Fruit fly (Drosophila melanogaster) whole organism, prepupa: Measurements from ENCODE around the gene CG42592.

Experiments used
- Blimp-1 ChIP-seq: fragments of 200-800 bp; sonication (Bioruptor generic); optimal IDR thresholded peaks from 3 replicates; lab custom pipeline; 2017; ENCODE audit warnings: missing biosample characterization, missing genetic modification characterization, mild to moderate bottlenecking, moderate library complexity, missing genetic modification reagents
- CG10631 ChIP-seq: fragments of 200-800 bp; sonication (Bioruptor generic); optimal IDR thresholded peaks from 2 replicates; lab custom pipeline; 2016; ENCODE audit warnings: missing biosample characterization, missing genetic modification characterization
- CG11762 ChIP-seq: fragments of 200-800 bp; sonication (Bioruptor generic); optimal IDR thresholded peaks from 3 replicates; lab custom pipeline; 2016; ENCODE audit warnings: missing biosample characterization, missing genetic modification characterization; ENCODE audit not compliant: insufficient read depth
- CG11902 ChIP-seq: fragments of 200-800 bp; sonication (Bioruptor generic); optimal IDR thresholded peaks from 3 replicates; lab custom pipeline; 2016; ENCODE audit warnings: missing biosample characterization, missing genetic modification characterization
- CG15336 ChIP-seq: fragments of 200-800 bp; sonication (Bioruptor generic); IDR thresholded peaks from 2 replicates; pipeline ENCODE4 v1.3.6; 2022; ENCODE audit warnings: missing biosample characterization, missing genetic modification characterization
- CG16779 ChIP-seq: fragments of 200-800 bp; sonication (Bioruptor generic); optimal IDR thresholded peaks from 3 replicates; lab custom pipeline; 2017; ENCODE audit warnings: missing biosample characterization, mild to moderate bottlenecking, missing genetic modification characterization
- CG3032 ChIP-seq: fragments of 200-800 bp; optimal IDR thresholded peaks from 2 replicates; lab custom pipeline; 2019; ENCODE audit warnings: missing biosample characterization, mild to moderate bottlenecking, missing genetic modification characterization, moderate library complexity
- CG32006 ChIP-seq: fragments of 200-800 bp; sonication (Bioruptor generic); optimal IDR thresholded peaks from 3 replicates; lab custom pipeline; 2017; ENCODE audit warnings: missing biosample characterization, mild to moderate bottlenecking, missing genetic modification characterization
- CG34406 ChIP-seq: fragments of 200-800 bp; sonication (Bioruptor generic); optimal IDR thresholded peaks from 3 replicates; lab custom pipeline; 2016; ENCODE audit warnings: missing biosample characterization, missing genetic modification characterization
- CG3919 ChIP-seq: fragments of 200-800 bp; sonication (Bioruptor generic); optimal IDR thresholded peaks from 3 replicates; lab custom pipeline; 2016; ENCODE audit warnings: missing biosample characterization, missing genetic modification characterization
- CG4318 ChIP-seq: fragments of 200-800 bp; sonication (Bioruptor generic); optimal IDR thresholded peaks from 3 replicates; lab custom pipeline; 2017; ENCODE audit warnings: missing biosample characterization, mild to moderate bottlenecking, missing genetic modification characterization
- CG6163 ChIP-seq: fragments of 200-800 bp; sonication (Bioruptor generic); IDR thresholded peaks from 3 replicates; pipeline ENCODE4 v1.3.6; 2022; ENCODE audit warnings: missing biosample characterization, missing genetic modification characterization
- CG6276 ChIP-seq: fragments of 200-800 bp; sonication (Bioruptor generic); optimal IDR thresholded peaks from 2 replicates; lab custom pipeline; 2017; ENCODE audit warnings: missing biosample characterization, mild to moderate bottlenecking, missing genetic modification characterization
- CG6808 ChIP-seq: fragments of 200-800 bp; sonication (Bioruptor generic); optimal IDR thresholded peaks from 3 replicates; lab custom pipeline; 2017; ENCODE audit warnings: missing biosample characterization, missing genetic modification characterization, mild to moderate bottlenecking, moderate library complexity, missing genetic modification reagents
- CG7368 ChIP-seq: fragments of 200-800 bp; sonication (Bioruptor generic); optimal IDR thresholded peaks from 3 replicates; lab custom pipeline; 2016; ENCODE audit warnings: missing biosample characterization, missing genetic modification characterization
- CG8119 ChIP-seq: fragments of 200-800 bp; sonication (Bioruptor generic); IDR thresholded peaks from 3 replicates; pipeline ENCODE4 v1.3.6; 2022; ENCODE audit warnings: missing biosample characterization, missing genetic modification characterization
- CG8632 ChIP-seq: fragments of 200-800 bp; sonication (Bioruptor generic); optimal IDR thresholded peaks from 3 replicates; lab custom pipeline; 2016; ENCODE audit warnings: missing biosample characterization, missing genetic modification characterization
- Eip78C ChIP-seq: fragments of 200-800 bp; sonication (Bioruptor generic); peaks from one replicate; lab custom pipeline; 2016; ENCODE audit warnings: missing biosample characterization, missing genetic modification characterization
- Eip93F ChIP-seq: fragments of 200-800 bp; sonication (Bioruptor generic); optimal IDR thresholded peaks from 2 replicates; lab custom pipeline; 2016; ENCODE audit warnings: missing biosample characterization, mild to moderate bottlenecking, missing genetic modification characterization
- Ets96B ChIP-seq: fragments of 200-800 bp; optimal IDR thresholded peaks from 2 replicates; lab custom pipeline; 2019; ENCODE audit warnings: missing biosample characterization, mild to moderate bottlenecking, missing genetic modification characterization, moderate library complexity
- Lpt ChIP-seq: fragments of 200-800 bp; sonication (Bioruptor generic); optimal IDR thresholded peaks from 3 replicates; lab custom pipeline; 2016; ENCODE audit warnings: missing biosample characterization, missing genetic modification characterization
- Met ChIP-seq: fragments of 200-800 bp; sonication (Bioruptor generic); optimal IDR thresholded peaks from 3 replicates; lab custom pipeline; 2016; ENCODE audit warnings: missing biosample characterization, missing genetic modification characterization
- OdsH ChIP-seq: fragments of 200-800 bp; sonication (Bioruptor generic); optimal IDR thresholded peaks from 3 replicates; lab custom pipeline; 2016; ENCODE audit warnings: missing biosample characterization, missing genetic modification characterization
- Smox ChIP-seq: fragments of 200-800 bp; sonication (Bioruptor generic); optimal IDR thresholded peaks from 3 replicates; lab custom pipeline; 2016; ENCODE audit warnings: missing biosample characterization, missing genetic modification characterization
- Sox14 ChIP-seq: fragments of 200-800 bp; sonication (Bioruptor generic); optimal IDR thresholded peaks from 3 replicates; lab custom pipeline; 2016; ENCODE audit warnings: missing biosample characterization, missing genetic modification characterization
- Sox15 ChIP-seq: fragments of 200-800 bp; sonication (Bioruptor generic); optimal IDR thresholded peaks from 3 replicates; lab custom pipeline; 2016; ENCODE audit warnings: missing biosample characterization, missing genetic modification characterization
- acj6 ChIP-seq: fragments of 200-800 bp; sonication (Bioruptor generic); optimal IDR thresholded peaks from 3 replicates; lab custom pipeline; 2016; ENCODE audit warnings: missing biosample characterization, missing genetic modification characterization
- cyc ChIP-seq: fragments of 200-800 bp; sonication (Bioruptor generic); optimal IDR thresholded peaks from 3 replicates; lab custom pipeline; 2016; ENCODE audit warnings: missing biosample characterization, missing genetic modification characterization
- dsx ChIP-seq: fragments of 200-800 bp; optimal IDR thresholded peaks from 3 replicates; lab custom pipeline; 2019; ENCODE audit warnings: missing biosample characterization, mild to moderate bottlenecking, missing genetic modification characterization, moderate library complexity; ENCODE audit not compliant: poor library complexity, severe bottlenecking
- eg ChIP-seq: fragments of 200-800 bp; sonication (Bioruptor generic); IDR thresholded peaks from 3 replicates; pipeline ENCODE4 v1.3.6; 2022; ENCODE audit warnings: missing biosample characterization, missing genetic modification characterization
- esn ChIP-seq: fragments of 200-800 bp; sonication (Bioruptor generic); optimal IDR thresholded peaks from 2 replicates; lab custom pipeline; 2016; ENCODE audit warnings: missing biosample characterization, mild to moderate bottlenecking, missing genetic modification characterization, moderate library complexity
- fd85E ChIP-seq: fragments of 200-800 bp; sonication (Bioruptor generic); optimal IDR thresholded peaks from 3 replicates; lab custom pipeline; 2016; ENCODE audit warnings: missing biosample characterization, missing genetic modification characterization
- fkh ChIP-seq: fragments of 200-800 bp; sonication (Bioruptor generic); optimal IDR thresholded peaks from 3 replicates; lab custom pipeline; 2017; ENCODE audit warnings: missing biosample characterization, mild to moderate bottlenecking, missing genetic modification characterization, moderate library complexity
- net ChIP-seq: fragments of 200-800 bp; sonication (Bioruptor generic); optimal IDR thresholded peaks from 3 replicates; lab custom pipeline; 2016; ENCODE audit warnings: missing biosample characterization, missing genetic modification characterization
- pdm3 ChIP-seq: fragments of 200-800 bp; sonication (Bioruptor generic); optimal IDR thresholded peaks from 3 replicates; lab custom pipeline; 2016; ENCODE audit warnings: missing biosample characterization, missing genetic modification characterization
- salr ChIP-seq, 2 experiments: fragments of 200-800 bp; sonication (Bioruptor generic); optimal IDR thresholded peaks; 3 replicates each; lab custom pipeline; 2016 to 2018; ENCODE audit warnings: missing biosample characterization in 2 of 2, missing genetic modification characterization in 2 of 2, mild to moderate bottlenecking in 1 of 2
- spab ChIP-seq: fragments of 200-800 bp; sonication (Bioruptor generic); optimal IDR thresholded peaks from 2 replicates; lab custom pipeline; 2017; ENCODE audit warnings: missing biosample characterization, mild to moderate bottlenecking, missing genetic modification characterization, missing genetic modification reagents
- ss ChIP-seq, 2 experiments: fragments of 200-800 bp; sonication (Bioruptor generic); optimal IDR thresholded peaks; 2 replicates in 1 of 2; 3 replicates in 1 of 2; lab custom pipeline; 2017 to 2018; ENCODE audit warnings: mild to moderate bottlenecking in 2 of 2, missing biosample characterization in 2 of 2, missing genetic modification characterization in 2 of 2, moderate library complexity in 1 of 2
- svp ChIP-seq: fragments of 200-800 bp; sonication (Bioruptor generic); peaks from one replicate; lab custom pipeline; 2016; ENCODE audit warnings: missing biosample characterization, missing genetic modification characterization
- topi ChIP-seq: fragments of 200-800 bp; sonication (Bioruptor generic); optimal IDR thresholded peaks from 3 replicates; lab custom pipeline; 2016; ENCODE audit warnings: missing biosample characterization, missing genetic modification characterization

The CG42592 gene

DNA sequence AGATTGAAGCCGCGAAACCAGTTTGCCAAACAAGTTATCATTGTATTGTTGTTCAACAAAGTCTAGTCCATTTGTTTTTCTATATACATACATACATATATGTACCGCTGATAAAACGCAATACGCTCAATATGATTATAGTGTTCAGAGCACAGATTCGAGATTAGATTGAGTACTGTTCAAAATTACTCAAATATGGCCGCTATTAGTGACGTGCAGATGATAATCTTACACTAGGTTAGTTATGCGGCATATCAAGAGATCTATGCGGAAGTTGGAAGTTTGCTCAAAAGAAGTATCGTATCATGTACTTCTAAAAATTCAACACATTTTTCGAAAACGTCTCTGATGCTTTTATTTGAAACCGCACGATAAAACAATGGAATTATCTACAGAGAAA lies 31.8 kb upstream of the CG42592 start:
- TF ChIP-seq CG11762 (GFP tag; lab: Kevin White, UChicago) (no peak), net (GFP tag; lab: Kevin White, UChicago) (no peak), Eip78C (GFP tag; lab: Kevin White, UChicago) (peak; percentile 24), fkh (GFP tag; lab: Kevin White, UChicago) (no peak), topi (no peak), Sox14 (GFP tag; lab: Kevin White, UChicago) (no peak), CG11902 (GFP tag; lab: Kevin White, UChicago) (no peak), Smox (GFP tag; lab: Kevin White, UChicago) (no peak), esn (GFP tag; lab: Kevin White, UChicago) (no peak), dsx (GFP tag; lab: Kevin White, UChicago) (peak; percentile 41)
- TF ChIP-seq, all 60 proteins: peak for 2

DNA sequence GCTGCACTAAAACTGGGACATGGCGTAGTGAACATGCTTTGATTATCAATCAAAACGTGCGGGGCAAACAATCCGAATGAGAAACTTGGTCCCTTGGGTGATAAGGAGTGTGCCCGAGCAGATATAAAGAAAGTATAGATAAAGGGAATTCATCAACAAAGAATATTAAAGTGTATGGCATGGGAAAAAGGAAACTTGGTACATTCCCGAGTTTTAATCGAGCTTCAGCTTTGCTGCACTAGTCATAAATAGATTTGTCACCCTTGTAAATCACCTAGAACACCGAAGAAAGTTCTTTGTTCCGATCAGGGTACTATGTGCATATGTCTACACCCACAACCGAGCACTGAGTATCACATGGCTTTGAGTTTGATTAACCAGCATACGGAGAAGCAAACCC lies 31.4 kb upstream of the CG42592 start:
- TF ChIP-seq Sox14 (GFP tag; lab: Kevin White, UChicago): peak; percentile 51
- no peak for TF ChIP-seq CG32006 (GFP tag; lab: Kevin White, UChicago)
- TF ChIP-seq, all 60 proteins: peak for 1

DNA sequence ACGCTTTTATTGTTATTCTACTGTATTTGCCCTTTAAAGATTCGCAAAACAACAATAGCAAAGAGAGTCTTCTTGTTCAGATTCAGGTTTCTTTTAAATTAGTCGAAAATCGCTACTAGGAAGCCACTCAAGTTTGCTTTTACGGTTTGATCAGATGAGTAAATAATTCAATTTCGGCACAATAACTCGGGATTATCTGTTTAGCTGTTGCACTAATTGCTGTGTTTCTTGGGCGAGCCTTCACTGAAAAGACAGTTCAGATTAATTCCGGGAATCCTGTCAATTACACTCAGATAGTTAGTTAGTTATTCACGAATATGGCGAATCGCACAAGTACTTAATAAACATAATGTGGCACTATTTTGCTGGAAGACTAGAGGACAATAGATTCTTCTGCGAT lies 30.6 kb upstream of the CG42592 start:
- TF ChIP-seq fkh (GFP tag; lab: Kevin White, UChicago): peak; percentile 42
- TF ChIP-seq topi: no peak
- TF ChIP-seq CG15336 (GFP tag; lab: Robert Waterston, UW): no peak
- TF ChIP-seq fd85E: no peak
- TF ChIP-seq Eip93F (GFP tag; lab: Kevin White, UChicago): no peak

DNA sequence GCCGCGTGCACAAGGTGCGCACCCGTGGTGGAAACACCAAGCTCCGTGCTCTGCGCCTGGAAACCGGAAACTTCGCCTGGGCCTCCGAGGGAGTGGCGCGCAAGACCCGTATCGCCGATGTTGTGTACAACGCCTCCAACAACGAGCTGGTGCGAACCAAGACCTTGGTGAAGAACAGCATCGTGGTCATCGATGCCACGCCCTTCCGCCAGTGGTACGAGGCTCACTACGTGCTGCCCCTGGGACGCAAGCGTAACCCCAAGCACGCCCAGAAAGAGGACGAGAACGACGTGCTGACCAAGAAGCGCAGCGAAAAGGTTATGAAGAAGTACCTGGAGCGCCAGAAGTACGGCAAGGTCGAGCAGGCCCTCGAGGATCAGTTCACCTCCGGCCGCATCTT lies 26.7 kb upstream of the CG42592 start:
- TF ChIP-seq CG7368 (GFP tag; lab: Kevin White, UChicago): no peak
- TF ChIP-seq fkh (GFP tag; lab: Kevin White, UChicago): no peak
- TF ChIP-seq CG6276: no peak
- TF ChIP-seq Eip93F (GFP tag; lab: Kevin White, UChicago): no peak
- TF ChIP-seq spab (GFP tag; lab: Kevin White, UChicago): no peak
- TF ChIP-seq ss (GFP tag; optimal IDR thresholded peaks at IDR 0.05; lab: Kevin White, UChicago): no peak
- TF ChIP-seq pdm3 (GFP tag; lab: Kevin White, UChicago): no peak

DNA sequence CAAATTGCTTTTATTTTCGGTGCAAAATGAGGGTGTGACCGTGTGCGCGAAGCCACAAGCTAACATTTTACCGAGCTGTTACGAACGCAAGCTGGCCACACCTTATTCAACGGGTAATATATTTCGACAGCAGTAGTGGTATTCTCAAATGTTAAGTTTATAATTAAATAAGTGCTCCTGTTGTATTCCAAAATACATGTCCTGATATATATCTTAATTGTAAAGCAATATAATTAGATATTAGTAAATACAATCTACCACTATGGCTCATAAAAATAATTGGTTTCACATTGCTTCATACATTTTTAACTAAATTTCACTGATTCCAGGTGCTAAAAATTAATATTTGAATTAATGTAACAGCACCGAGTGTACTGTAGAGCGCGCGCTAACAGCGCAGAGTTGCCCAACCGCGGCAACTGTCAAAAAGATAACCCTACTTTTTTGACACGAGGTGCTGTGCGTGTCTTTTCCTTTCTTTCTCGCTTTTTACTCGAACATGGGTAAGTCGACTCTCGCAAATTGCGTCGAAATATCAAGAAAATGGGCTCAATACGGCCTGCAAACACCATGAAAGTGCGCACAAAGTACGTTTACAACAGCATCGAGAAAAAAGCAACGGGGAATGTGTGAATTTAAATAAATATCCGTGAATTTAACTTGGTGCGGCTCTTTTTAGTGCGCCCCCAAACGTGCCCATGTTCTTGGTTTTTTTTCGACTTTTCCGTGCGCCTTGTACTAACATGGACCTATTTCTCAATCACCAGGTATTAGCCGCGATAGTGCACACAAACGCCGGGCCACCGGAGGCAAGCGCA lies 25.6 kb upstream of the CG42592 start, which contains the start of the genes CG15514 and RpS8:
Gene CG15514, minus strand, starts transcription at position 63 of the 818 bp plus-strand sequence.
Gene RpS8, plus strand, starts transcription at position 151 of the 818 bp plus-strand sequence.
- TF ChIP-seq acj6 (GFP tag; lab: Kevin White, UChicago): peak; percentile 12
- TF ChIP-seq CG32006 (GFP tag; lab: Kevin White, UChicago): no peak
- TF ChIP-seq svp (GFP tag; lab: Kevin White, UChicago): no peak
- no peak for TF ChIP-seq eg
- TF ChIP-seq cyc (GFP tag; lab: Kevin White, UChicago): peak; percentile 11
- no peak for TF ChIP-seq CG16779
- peak; percentile 66 for TF ChIP-seq CG6163 (GFP tag; lab: Robert Waterston, UW)
- TF ChIP-seq CG10631 (GFP tag; lab: Kevin White, UChicago): no peak
- peak; percentile 11 for TF ChIP-seq CG34406 (GFP tag; lab: Kevin White, UChicago)
- no peak for TF ChIP-seq Eip93F (GFP tag; lab: Kevin White, UChicago)
- no peak for TF ChIP-seq CG7368 (GFP tag; lab: Kevin White, UChicago)
- peak in 1 of 2 experiments; percentile 17 for TF ChIP-seq salr (GFP tag; optimal IDR thresholded peaks at IDR 0.05; lab: Kevin White, UChicago)
- peak; percentile 12 to 42 for TF ChIP-seq ss (GFP tag; optimal IDR thresholded peaks at IDR 0.05; lab: Kevin White, UChicago)
- TF ChIP-seq Met (GFP tag; lab: Kevin White, UChicago): no peak
- TF ChIP-seq spab (GFP tag; lab: Kevin White, UChicago): no peak
- no peak for TF ChIP-seq CG6808 (GFP tag; lab: Kevin White, UChicago)
- no peak for TF ChIP-seq CG4318 (GFP tag; lab: Kevin White, UChicago)
- peak; percentile 50 for TF ChIP-seq Blimp-1 (GFP tag; lab: Kevin White, UChicago)
- TF ChIP-seq CG8119 (GFP tag; lab: Robert Waterston, UW): 0 out of 3 replicates have a peak, but pooled peaks have one; percentile 30
- TF ChIP-seq Ets96B: peak; percentile 72
- peak; percentile 6 for TF ChIP-seq Lpt (GFP tag; lab: Kevin White, UChicago)
- no peak for TF ChIP-seq CG8632 (GFP tag; lab: Kevin White, UChicago)
- TF ChIP-seq CG3032 (tag; lab: Kevin White, UChicago): peak; percentile 47
- no peak for TF ChIP-seq net (GFP tag; lab: Kevin White, UChicago)
- TF ChIP-seq topi: peak; percentile 20
- no peak for TF ChIP-seq Sox15 (GFP tag; lab: Kevin White, UChicago)
- TF ChIP-seq CG3919 (GFP tag; lab: Kevin White, UChicago): peak; percentile 23
- TF ChIP-seq OdsH: no peak
- TF ChIP-seq CG15336 (GFP tag; lab: Robert Waterston, UW): peak; percentile 34; the same call in 1 of the 2 replicates
